Worm (Caenorhabditis elegans) whole organism, mixed stage, embryonic: Measurements from ENCODE around the gene sre-41.

Experiments used
- M03D4.4 ChIP-seq: sonication (generic microtip); optimal IDR thresholded peaks from 2 replicates; lab custom pipeline; 2017; ENCODE audit warnings: mild to moderate bottlenecking, missing genetic modification characterization, missing compliant biosample characterization
- bed-3 ChIP-seq: fragments of 200-800 bp; sonication (Bioruptor generic); optimal IDR thresholded peaks from 3 replicates; lab custom pipeline; 2018; ENCODE audit warnings: mild to moderate bottlenecking, missing genetic modification characterization, moderate library complexity, missing compliant biosample characterization
- blmp-1 ChIP-seq: fragments of 150-350 bp; optimal IDR thresholded peaks from 2 replicates; lab custom pipeline; 2014; ENCODE audit warnings: missing biosample characterization, missing genetic modification characterization
- ceh-39 ChIP-seq: fragments of 150-350 bp; optimal IDR thresholded peaks from 2 replicates; lab custom pipeline; 2014; ENCODE audit warnings: missing biosample characterization, missing genetic modification characterization
- ceh-43 ChIP-seq: fragments of 200-800 bp; sonication (Bioruptor generic); optimal IDR thresholded peaks from 2 replicates; lab custom pipeline; 2018; ENCODE audit warnings: mild to moderate bottlenecking, missing genetic modification characterization, moderate library complexity, missing compliant biosample characterization
- ceh-83 ChIP-seq: fragments of 200-800 bp; sonication (Bioruptor generic); optimal IDR thresholded peaks from 2 replicates; lab custom pipeline; 2018; ENCODE audit warnings: mild to moderate bottlenecking, missing genetic modification characterization, missing compliant biosample characterization
- ces-1 ChIP-seq: fragments of 150-350 bp; optimal IDR thresholded peaks from 2 replicates; lab custom pipeline; 2014; ENCODE audit warnings: missing biosample characterization, missing genetic modification reagents, missing genetic modification characterization
- cnd-1 ChIP-seq: fragments of 200-800 bp; sonication (Bioruptor generic); optimal IDR thresholded peaks from 2 replicates; lab custom pipeline; 2018; ENCODE audit warnings: mild to moderate bottlenecking, missing genetic modification characterization, missing compliant biosample characterization
- drap-1 ChIP-seq: fragments of 200-800 bp; sonication (Bioruptor generic); optimal IDR thresholded peaks from 3 replicates; lab custom pipeline; 2018; ENCODE audit warnings: mild to moderate bottlenecking, missing genetic modification characterization, missing compliant biosample characterization
- elt-3 ChIP-seq: fragments of 150-350 bp; optimal IDR thresholded peaks from 2 replicates; lab custom pipeline; 2014; ENCODE audit warnings: missing biosample characterization, missing genetic modification characterization
- flh-1 ChIP-seq: fragments of 200-800 bp; sonication (Bioruptor generic); optimal IDR thresholded peaks from 2 replicates; lab custom pipeline; 2018; ENCODE audit warnings: mild to moderate bottlenecking, missing genetic modification characterization, moderate library complexity, missing compliant biosample characterization
- ham-2 ChIP-seq: fragments of 200-800 bp; sonication (Bioruptor generic); optimal IDR thresholded peaks from 2 replicates; lab custom pipeline; 2018; ENCODE audit warnings: mild to moderate bottlenecking, missing genetic modification characterization, missing compliant biosample characterization
- hlh-1 ChIP-seq: fragments of 150-350 bp; optimal IDR thresholded peaks from 2 replicates; lab custom pipeline; 2014; ENCODE audit warnings: missing biosample characterization, missing genetic modification reagents, missing genetic modification characterization
- lin-13 ChIP-seq: fragments of 150-350 bp; optimal IDR thresholded peaks from 2 replicates; lab custom pipeline; 2014; ENCODE audit warnings: missing biosample characterization, missing genetic modification characterization
- lin-32 ChIP-seq: fragments of 200-800 bp; sonication (Bioruptor generic); optimal IDR thresholded peaks from 2 replicates; lab custom pipeline; 2018; ENCODE audit warnings: mild to moderate bottlenecking, missing genetic modification characterization, missing compliant biosample characterization
- lsy-2 ChIP-seq: fragments of 150-350 bp; optimal IDR thresholded peaks from 2 replicates; lab custom pipeline; 2014; ENCODE audit warnings: missing biosample characterization, missing genetic modification characterization
- mab-5 ChIP-seq: fragments of 150-350 bp; optimal IDR thresholded peaks from 2 replicates; lab custom pipeline; 2014; ENCODE audit warnings: missing biosample characterization, missing genetic modification characterization
- mep-1 ChIP-seq: fragments of 150-350 bp; optimal IDR thresholded peaks from 2 replicates; lab custom pipeline; 2017; ENCODE audit warnings: missing biosample characterization, missing genetic modification reagents, missing genetic modification characterization, inconsistent platforms
- nhr-12 ChIP-seq: fragments of 150-350 bp; optimal IDR thresholded peaks from 2 replicates; lab custom pipeline; 2014; ENCODE audit warnings: missing biosample characterization, missing genetic modification characterization
- nhr-2 ChIP-seq: fragments of 150-350 bp; optimal IDR thresholded peaks from 2 replicates; lab custom pipeline; 2014; ENCODE audit warnings: missing biosample characterization, missing genetic modification characterization
- nhr-28 ChIP-seq: fragments of 150-350 bp; optimal IDR thresholded peaks from 2 replicates; lab custom pipeline; 2014; ENCODE audit warnings: missing biosample characterization, missing genetic modification characterization
- nhr-76 ChIP-seq: sonication (generic microtip); optimal IDR thresholded peaks from 2 replicates; lab custom pipeline; 2017; ENCODE audit warnings: missing biosample characterization, missing genetic modification characterization
- pha-4 ChIP-seq: fragments of 150-350 bp; optimal IDR thresholded peaks from 2 replicates; lab custom pipeline; 2018; ENCODE audit warnings: missing biosample characterization, missing genetic modification reagents, missing genetic modification characterization
- sem-2 ChIP-seq: fragments of 200-800 bp; sonication (Bioruptor generic); optimal IDR thresholded peaks from 2 replicates; lab custom pipeline; 2018; ENCODE audit warnings: mild to moderate bottlenecking, missing genetic modification characterization, missing compliant biosample characterization
- snpc-4 ChIP-seq: fragments of 150-350 bp; optimal IDR thresholded peaks from 2 replicates; lab custom pipeline; 2014; ENCODE audit warnings: missing biosample characterization, missing genetic modification characterization
- sptf-1 ChIP-seq: sonication (generic microtip); optimal IDR thresholded peaks from 2 replicates; lab custom pipeline; 2017; ENCODE audit warnings: mild to moderate bottlenecking, missing genetic modification characterization, moderate library complexity, missing compliant biosample characterization
- tbx-8 ChIP-seq: fragments of 200-800 bp; sonication (Bioruptor generic); optimal IDR thresholded peaks from 2 replicates; lab custom pipeline; 2018; ENCODE audit warnings: mild to moderate bottlenecking, missing genetic modification characterization, moderate library complexity, missing compliant biosample characterization
- unc-120 ChIP-seq: sonication (generic microtip); optimal IDR thresholded peaks from 2 replicates; lab custom pipeline; 2017; ENCODE audit warnings: missing genetic modification characterization, missing compliant biosample characterization; ENCODE audit not compliant: poor library complexity, severe bottlenecking
- unc-39 ChIP-seq: fragments of 150-350 bp; optimal IDR thresholded peaks from 2 replicates; lab custom pipeline; 2014; ENCODE audit warnings: missing biosample characterization, missing genetic modification characterization
- unc-62 ChIP-seq: fragments of 150-350 bp; optimal IDR thresholded peaks from 2 replicates; lab custom pipeline; 2014; ENCODE audit warnings: missing biosample characterization, missing genetic modification reagents, missing genetic modification characterization
- zip-8 ChIP-seq: fragments of 150-350 bp; optimal IDR thresholded peaks from 2 replicates; lab custom pipeline; 2014; ENCODE audit warnings: missing biosample characterization, missing genetic modification characterization
- ztf-11 ChIP-seq: fragments of 150-350 bp; optimal IDR thresholded peaks from 2 replicates; lab custom pipeline; 2014; ENCODE audit warnings: missing biosample characterization, missing genetic modification characterization

The sre-41 gene

ce11 chrII:12349866-12350265 is 38.2 kb upstream of the sre-41 start:
- TF ChIP-seq nhr-76 (tag; lab: Kevin White, UChicago) (no peak), elt-3 (tag; lab: Kevin White, UChicago) (no peak), M03D4.4 (no peak), drap-1 (GFP tag; lab: Kevin White, UChicago) (no peak)

- TF ChIP-seq lsy-2 (peak; percentile 41), nhr-28 (tag; lab: Kevin White, UChicago) (no peak), flh-1 (GFP tag; lab: Kevin White, UChicago) (no peak)
Observed at ce11 chrII:12350737-12351275, 37.3 kb upstream of the sre-41 start.

ce11 chrII:12352115-12352514 is 36.0 kb upstream of the sre-41 start, which contains the start of gene ras-1:
ras-1 (minus strand) TSS chrII:12352243.
- TF ChIP-seq M03D4.4 (no peak), ztf-11 (tag; lab: Kevin White, UChicago) (no peak), flh-1 (GFP tag; lab: Kevin White, UChicago) (no peak), ceh-83 (GFP tag; lab: Kevin White, UChicago) (no peak), sem-2 (no peak), ham-2 (GFP tag; lab: Kevin White, UChicago) (no peak), lsy-2 (no peak), lin-13 (tag; lab: Kevin White, UChicago) (no peak), tbx-8 (no peak), elt-3 (tag; lab: Kevin White, UChicago) (no peak), ceh-43 (GFP tag; lab: Kevin White, UChicago) (no peak), mep-1 (tag; lab: Kevin White, UChicago) (no peak), cnd-1 (tag; lab: Kevin White, UChicago) (no peak), unc-120 (tag; lab: Kevin White, UChicago) (no peak), hlh-1 (tag; lab: Kevin White, UChicago) (no peak), sptf-1 (no peak), bed-3 (GFP tag; lab: Kevin White, UChicago) (no peak), snpc-4 (tag; lab: Kevin White, UChicago) (no peak), blmp-1 (tag; lab: Kevin White, UChicago) (no peak), mab-5 (tag; lab: Kevin White, UChicago) (no peak)

ce11 chrII:12353104-12353503 is 35.0 kb upstream of the sre-41 start:
- TF ChIP-seq blmp-1 (tag; lab: Kevin White, UChicago) (no peak), nhr-76 (tag; lab: Kevin White, UChicago) (no peak), mab-5 (tag; lab: Kevin White, UChicago) (no peak), unc-62 (GFP tag; lab: Kevin White, UChicago) (no peak), ceh-39 (tag; lab: Kevin White, UChicago) (no peak), bed-3 (GFP tag; lab: Kevin White, UChicago) (no peak), M03D4.4 (no peak), pha-4 (tag; lab: Kevin White, UChicago) (no peak), sem-2 (no peak), unc-120 (tag; lab: Kevin White, UChicago) (no peak), lin-32 (GFP tag; lab: Kevin White, UChicago) (no peak), ham-2 (GFP tag; lab: Kevin White, UChicago) (no peak), sptf-1 (no peak), ztf-11 (tag; lab: Kevin White, UChicago) (no peak), ces-1 (GFP tag; lab: Kevin White, UChicago) (no peak), lsy-2 (no peak), zip-8 (tag; lab: Kevin White, UChicago) (no peak), lin-13 (tag; lab: Kevin White, UChicago) (no peak)
- TF ChIP-seq, all 35 proteins: peak for 0

- no peak for TF ChIP-seq ceh-83 (GFP tag; lab: Kevin White, UChicago)
- no peak for TF ChIP-seq nhr-2 (tag; lab: Kevin White, UChicago)
- no peak for TF ChIP-seq lin-32 (GFP tag; lab: Kevin White, UChicago)
- no peak for TF ChIP-seq ces-1 (GFP tag; lab: Kevin White, UChicago)
- no peak for TF ChIP-seq sem-2
- TF ChIP-seq unc-39 (tag; lab: Kevin White, UChicago), result no peak
- no peak for TF ChIP-seq M03D4.4
- no peak for TF ChIP-seq snpc-4 (tag; lab: Kevin White, UChicago)
- TF ChIP-seq unc-62 (GFP tag; lab: Kevin White, UChicago), result peak; percentile 89
- no peak for TF ChIP-seq bed-3 (GFP tag; lab: Kevin White, UChicago)
- TF ChIP-seq blmp-1 (tag; lab: Kevin White, UChicago), result no peak
- peak; percentile 97 for TF ChIP-seq hlh-1 (tag; lab: Kevin White, UChicago)
- no peak for TF ChIP-seq nhr-12 (tag; lab: Kevin White, UChicago)
- TF ChIP-seq sptf-1, result no peak
- TF ChIP-seq tbx-8, result no peak
Observed at ce11 chrII:12353816-12354215, 34.3 kb upstream of the sre-41 start.
